Fruit fly (Drosophila melanogaster) whole organism, pupa: Measurements from ENCODE around the gene CG14062.

Experiments used
- CG12605 ChIP-seq: fragments of 200-800 bp; sonication (Bioruptor generic); IDR thresholded peaks from 2 replicates; pipeline ENCODE4 v1.3.6; 2022; ENCODE audit warnings: missing biosample characterization, missing genetic modification characterization
- CG17806 ChIP-seq: fragments of 200-800 bp; sonication (Bioruptor generic); optimal IDR thresholded peaks from 2 replicates; lab custom pipeline; 2018; ENCODE audit warnings: missing biosample characterization, mild to moderate bottlenecking, missing genetic modification characterization, moderate library complexity
- CG34367 ChIP-seq: fragments of 200-800 bp; sonication (Bioruptor generic); optimal IDR thresholded peaks from 2 replicates; lab custom pipeline; 2018; ENCODE audit warnings: missing biosample characterization, mild to moderate bottlenecking, missing genetic modification characterization
- CG4496 ChIP-seq: fragments of 200-800 bp; sonication (Bioruptor generic); IDR thresholded peaks from 3 replicates; pipeline ENCODE4 v1.3.6; 2022; ENCODE audit warnings: missing biosample characterization, missing genetic modification characterization
- CG9948 ChIP-seq: fragments of 200-800 bp; sonication (Bioruptor generic); optimal IDR thresholded peaks from 2 replicates; lab custom pipeline; 2018; ENCODE audit warnings: missing biosample characterization, mild to moderate bottlenecking, missing genetic modification characterization, moderate library complexity
- EcR ChIP-seq: fragments of 200-800 bp; sonication (Bioruptor generic); optimal IDR thresholded peaks from 3 replicates; lab custom pipeline; 2019; ENCODE audit warnings: missing biosample characterization, missing genetic modification characterization, mild to moderate bottlenecking, moderate library complexity, missing genetic modification reagents
- Snoo ChIP-seq: fragments of 200-800 bp; sonication (Bioruptor generic); optimal IDR thresholded peaks from 3 replicates; lab custom pipeline; 2017; ENCODE audit warnings: missing biosample characterization, mild to moderate bottlenecking, missing genetic modification characterization, inconsistent platforms

dm6 chr3R:28630092-28630491 is 12.6 kb downstream of the CG14062 start:
- TF ChIP-seq CG9948 (tag; lab: Kevin White, UChicago) (no peak), EcR (GFP tag; lab: Kevin White, UChicago) (no peak), Snoo (tag; lab: Kevin White, UChicago) (no peak), CG12605 (GFP tag; lab: Robert Waterston, UW) (no peak), CG17806 (no peak), CG4496 (GFP tag; lab: Robert Waterston, UW) (no peak), CG34367 (tag; lab: Kevin White, UChicago) (no peak)
